Worm (Caenorhabditis elegans) whole organism, early embryonic: ENCODE measurements around the gene lin-15A.

Source experiments
- B0310.2 ChIP-seq: sonication (generic microtip); optimal IDR thresholded peaks from 2 replicates; lab custom pipeline; 2016; ENCODE audit warnings: mild to moderate bottlenecking, missing genetic modification characterization, missing compliant biosample characterization
- F13C5.2 ChIP-seq: sonication (generic microtip); optimal IDR thresholded peaks from 2 replicates; lab custom pipeline; 2017; ENCODE audit warnings: mild to moderate bottlenecking, missing genetic modification characterization, inconsistent platforms, missing compliant biosample characterization
- aly-1 ChIP-seq: sonication (generic microtip); optimal IDR thresholded peaks from 2 replicates; lab custom pipeline; 2016; ENCODE audit warnings: missing genetic modification characterization, missing compliant biosample characterization
- ama-1 ChIP-seq: fragments of 150-350 bp; optimal IDR thresholded peaks from 2 replicates; lab custom pipeline; 2014
- ceh-13 ChIP-seq: fragments of 200-800 bp; sonication (Bioruptor generic); optimal IDR thresholded peaks from 2 replicates; lab custom pipeline; 2018; ENCODE audit warnings: mild to moderate bottlenecking, missing genetic modification characterization, missing compliant biosample characterization
- ceh-36 ChIP-seq: sonication (generic microtip); optimal IDR thresholded peaks from 2 replicates; lab custom pipeline; 2016; ENCODE audit warnings: missing genetic modification characterization, inconsistent platforms, missing compliant biosample characterization
- ets-7 ChIP-seq: sonication (generic microtip); optimal IDR thresholded peaks from 2 replicates; lab custom pipeline; 2016; ENCODE audit warnings: missing genotype, missing genetic modification characterization, missing compliant biosample characterization
- flt-1 ChIP-seq: fragments of 200-800 bp; sonication (Bioruptor generic); IDR thresholded peaks from 2 replicates; pipeline ENCODE4 v1.3.6; 2022; ENCODE audit warnings: missing genetic modification characterization, missing compliant biosample characterization
- hmbx-1 ChIP-seq: sonication (generic microtip); optimal IDR thresholded peaks from 2 replicates; lab custom pipeline; 2016; ENCODE audit warnings: mild to moderate bottlenecking, missing genetic modification characterization, missing compliant biosample characterization
- hmg-4 ChIP-seq: fragments of 200-800 bp; sonication (Bioruptor generic); optimal IDR thresholded peaks from 2 replicates; lab custom pipeline; 2018; ENCODE audit warnings: mild to moderate bottlenecking, missing genetic modification characterization, missing compliant biosample characterization
- hnd-1 ChIP-seq: sonication (generic microtip); optimal IDR thresholded peaks from 2 replicates; lab custom pipeline; 2016; ENCODE audit warnings: missing genetic modification characterization, missing compliant biosample characterization
- pes-1 ChIP-seq: fragments of 200-800 bp; sonication (Bioruptor generic); IDR thresholded peaks from 2 replicates; pipeline ENCODE4 v1.3.6; 2022; ENCODE audit warnings: missing genetic modification reagents, missing genetic modification characterization, missing compliant biosample characterization
- scrt-1 ChIP-seq: fragments of 200-800 bp; sonication (Bioruptor generic); IDR thresholded peaks from 2 replicates; pipeline ENCODE4 v1.3.6; 2022; ENCODE audit warnings: missing genetic modification characterization, missing compliant biosample characterization
- sea-1 ChIP-seq: fragments of 200-800 bp; sonication (Bioruptor generic); conservative IDR thresholded peaks from 2 replicates; pipeline ENCODE4 v1.3.6; 2022; ENCODE audit warnings: missing genetic modification characterization, missing compliant biosample characterization
- tbx-11 ChIP-seq: fragments of 200-800 bp; sonication (Bioruptor generic); IDR thresholded peaks from 2 replicates; pipeline ENCODE4 v1.3.6; 2022; ENCODE audit warnings: missing genetic modification characterization, missing compliant biosample characterization
- tbx-37 ChIP-seq: fragments of 200-800 bp; sonication (Bioruptor generic); conservative IDR thresholded peaks from 2 replicates; pipeline ENCODE4 v1.3.6; 2022; ENCODE audit warnings: missing genetic modification reagents, missing genetic modification characterization, missing compliant biosample characterization
- tra-4 ChIP-seq: sonication (generic microtip); optimal IDR thresholded peaks from 2 replicates; lab custom pipeline; 2017; ENCODE audit warnings: missing genetic modification characterization, missing compliant biosample characterization

Gene lin-15A

ce11 chrX:15770787-15771186 lies 39.0 kb downstream of the lin-15A start:
- TF ChIP-seq tra-4 (tag; lab: Kevin White, UChicago) (no peak), F13C5.2 (no peak), hnd-1 (no peak), ceh-36 (tag; lab: Kevin White, UChicago) (no peak), ama-1 (lab: Kevin White, UChicago) (no peak), aly-1 (tag; lab: Kevin White, UChicago) (no peak), pes-1 (no peak), hmg-4 (GFP tag; lab: Kevin White, UChicago) (no peak), ets-7 (no peak)

DNA sequence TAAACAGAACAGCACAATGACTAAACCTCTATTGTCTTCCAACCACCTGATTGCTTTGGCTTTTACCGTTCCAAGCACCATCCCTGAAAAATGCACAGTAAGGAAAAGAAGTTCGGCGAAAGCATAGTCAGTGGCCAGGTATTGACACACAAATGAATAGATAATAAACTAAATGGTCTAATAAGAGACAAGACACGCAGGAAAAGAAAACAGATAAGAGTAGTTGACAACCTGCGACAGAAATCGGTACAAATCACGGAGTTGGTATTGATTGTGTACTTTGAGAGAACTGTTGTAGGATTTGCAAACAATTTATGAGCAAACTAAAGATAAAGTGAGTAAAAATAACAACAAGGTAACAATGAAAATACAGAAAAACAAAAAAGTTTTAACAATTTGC lies 39.6 kb downstream of the lin-15A start, which contains the start of gene Y7A5A.1:
TSS of gene Y7A5A.1 (minus strand) at position 83 of the 400 bp plus-strand sequence.
- TF ChIP-seq B0310.2 (tag; lab: Kevin White, UChicago) = no peak
- no peak for TF ChIP-seq hmbx-1 (tag; lab: Kevin White, UChicago)
- TF ChIP-seq tbx-37 (GFP tag; lab: Robert Waterston, UW) = no peak
- no peak for TF ChIP-seq ama-1 (lab: Kevin White, UChicago)
- no peak for TF ChIP-seq ceh-13 (GFP tag; lab: Kevin White, UChicago)
- TF ChIP-seq scrt-1 (GFP tag; lab: Robert Waterston, UW) = no peak
- TF ChIP-seq tra-4 (tag; lab: Kevin White, UChicago) = no peak
- no peak for TF ChIP-seq sea-1 (GFP tag; lab: Robert Waterston, UW)

- no peak for TF ChIP-seq B0310.2 (tag; lab: Kevin White, UChicago)
- TF ChIP-seq flt-1 (GFP tag; lab: Robert Waterston, UW) = no peak
- TF ChIP-seq ceh-13 (GFP tag; lab: Kevin White, UChicago) = no peak
- no peak for TF ChIP-seq tbx-37 (GFP tag; lab: Robert Waterston, UW)
These were observed 40.9 kb downstream of the lin-15A start, which contains the start of gene Y7A5A.2 for ce11 chrX:15772674-15773073. Gene Y7A5A.2, minus strand, starts transcription at chrX:15772735.

ce11 chrX:15773262-15773908 lies 41.6 kb downstream of the lin-15A start, which contains the start of gene Y7A5A.13:
Gene Y7A5A.13, plus strand, starts transcription at chrX:15773858.
- TF ChIP-seq B0310.2 (tag; lab: Kevin White, UChicago) = no peak
- TF ChIP-seq ets-7 = no peak
- no peak for TF ChIP-seq tbx-37 (GFP tag; lab: Robert Waterston, UW)
- TF ChIP-seq hnd-1 = no peak
- no peak for TF ChIP-seq ceh-13 (GFP tag; lab: Kevin White, UChicago)
- no peak for TF ChIP-seq ama-1 (lab: Kevin White, UChicago)
- TF ChIP-seq hmg-4 (GFP tag; lab: Kevin White, UChicago) = no peak
- TF ChIP-seq F13C5.2 = no peak
- no peak for TF ChIP-seq sea-1 (GFP tag; lab: Robert Waterston, UW)
- no peak for TF ChIP-seq hmbx-1 (tag; lab: Kevin White, UChicago)
- TF ChIP-seq ceh-36 (tag; lab: Kevin White, UChicago) = no peak
- no peak for TF ChIP-seq aly-1 (tag; lab: Kevin White, UChicago)
- TF ChIP-seq pes-1 = no peak

- TF ChIP-seq ama-1 (lab: Kevin White, UChicago) (no peak), tbx-37 (GFP tag; lab: Robert Waterston, UW) (no peak), hmg-4 (GFP tag; lab: Kevin White, UChicago) (no peak), B0310.2 (tag; lab: Kevin White, UChicago) (no peak), F13C5.2 (no peak), tra-4 (tag; lab: Kevin White, UChicago) (no peak), scrt-1 (GFP tag; lab: Robert Waterston, UW) (no peak), hnd-1 (no peak), hmbx-1 (tag; lab: Kevin White, UChicago) (no peak), ets-7 (no peak), sea-1 (GFP tag; lab: Robert Waterston, UW) (no peak), pes-1 (no peak), flt-1 (GFP tag; lab: Robert Waterston, UW) (no peak), ceh-36 (tag; lab: Kevin White, UChicago) (no peak), aly-1 (tag; lab: Kevin White, UChicago) (no peak)
These were observed 47.7 kb downstream of the lin-15A start for ce11 chrX:15779503-15779902.

DNA sequence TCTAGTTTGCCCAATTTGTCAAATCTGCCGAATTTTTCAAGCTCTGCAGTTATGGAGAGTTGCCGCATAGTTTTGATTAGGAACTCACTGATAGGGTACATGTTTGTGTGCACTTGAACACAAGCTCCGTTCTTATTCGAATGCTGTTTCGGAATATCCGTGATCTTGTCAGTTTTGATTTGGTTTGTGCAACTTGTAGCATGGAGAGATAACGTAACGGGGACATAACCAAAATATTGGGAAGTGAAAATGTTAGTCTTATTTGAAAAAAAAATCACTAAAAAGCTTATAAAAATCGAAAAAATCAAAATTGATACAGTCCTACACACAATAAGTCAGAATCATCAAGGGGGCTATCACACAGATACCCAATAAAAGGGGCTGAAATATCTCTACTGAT lies 50.3 kb downstream of the lin-15A start, which contains the start of gene Y7A5A.24:
TSS of gene Y7A5A.24 (minus strand) at position 101 of the 400 bp plus-strand sequence.
- TF ChIP-seq ets-7 = no peak
- no peak for TF ChIP-seq tra-4 (tag; lab: Kevin White, UChicago)
- TF ChIP-seq scrt-1 (GFP tag; lab: Robert Waterston, UW) = no peak
- TF ChIP-seq hnd-1 = no peak
- TF ChIP-seq ceh-13 (GFP tag; lab: Kevin White, UChicago) = no peak
- no peak for TF ChIP-seq tbx-37 (GFP tag; lab: Robert Waterston, UW)
- no peak for TF ChIP-seq tbx-11
- no peak for TF ChIP-seq hmbx-1 (tag; lab: Kevin White, UChicago)

ce11 chrX:15784570-15784969 lies 52.8 kb downstream of the lin-15A start, which contains the start of gene Y7A5A.3:
Gene Y7A5A.3, minus strand, starts transcription at chrX:15784670.
- no peak for TF ChIP-seq flt-1 (GFP tag; lab: Robert Waterston, UW)
- TF ChIP-seq ama-1 (lab: Kevin White, UChicago) = no peak
- no peak for TF ChIP-seq hmg-4 (GFP tag; lab: Kevin White, UChicago)
- TF ChIP-seq B0310.2 (tag; lab: Kevin White, UChicago) = no peak
- TF ChIP-seq hnd-1 = no peak
- TF ChIP-seq aly-1 (tag; lab: Kevin White, UChicago) = no peak
- TF ChIP-seq scrt-1 (GFP tag; lab: Robert Waterston, UW) = no peak
- TF ChIP-seq ets-7 = no peak
